Worm (Caenorhabditis elegans): Measurements from ENCODE around the gene C10G8.2.

Gene C10G8.2

ce11 chrV:5301226-5301625, 13.0 kb upstream of the C10G8.2 start:
- TF ChIP-seq fkh-4 (tag; optimal IDR thresholded peaks at IDR 0.05; ENCODE audit: borderline replicate concordance) (no peak), mab-9 (GFP tag; IDR thresholded peaks at IDR 0.05) (no peak), fkh-8 (tag; optimal IDR thresholded peaks at IDR 0.05) (peak; percentile 59), ztf-4 (tag; optimal IDR thresholded peaks at IDR 0.05) (no peak), vab-15 (tag; optimal IDR thresholded peaks at IDR 0.05) (no peak), nhr-28 (tag; optimal IDR thresholded peaks at IDR 0.05) (no peak), dsc-1 (tag; optimal IDR thresholded peaks at IDR 0.05) (peak; percentile 27), isw-1 (GFP tag; IDR thresholded peaks at IDR 0.05) (no peak), sox-4 (tag; optimal IDR thresholded peaks at IDR 0.05) (no peak), unc-30 (tag; optimal IDR thresholded peaks at IDR 0.05) (no peak), mep-1 (tag; optimal IDR thresholded peaks at IDR 0.05) (no peak), ceh-8 (GFP tag; optimal IDR thresholded peaks at IDR 0.05) (no peak), C34B4.2 (tag; optimal IDR thresholded peaks at IDR 0.05) (no peak), lin-15B (tag; optimal IDR thresholded peaks at IDR 0.05) (no peak), lsy-2 (tag; optimal IDR thresholded peaks at IDR 0.05) (no peak), swsn-7 (tag; optimal IDR thresholded peaks at IDR 0.05) (no peak), ces-1 (GFP tag; optimal IDR thresholded peaks at IDR 0.05) (no peak)

- TF ChIP-seq snpc-4 (tag; optimal IDR thresholded peaks at IDR 0.05) (no peak), unc-62 (GFP tag; optimal IDR thresholded peaks at IDR 0.05) (no peak), sox-4 (tag; optimal IDR thresholded peaks at IDR 0.05) (no peak), mep-1 (tag; optimal IDR thresholded peaks at IDR 0.05) (no peak), unc-130 (tag; optimal IDR thresholded peaks at IDR 0.05) (no peak)
Observed at ce11 chrV:5303389-5303788, 10.8 kb upstream of the C10G8.2 start, which contains the start of gene ncx-2. Gene ncx-2, plus strand, starts transcription at chrV:5303689.

- TF ChIP-seq mab-9 (GFP tag; IDR thresholded peaks at IDR 0.05) (no peak), F16B12.6 (tag; optimal IDR thresholded peaks at IDR 0.05) (no peak), vab-15 (tag; optimal IDR thresholded peaks at IDR 0.05) (no peak), lir-3 (tag; optimal IDR thresholded peaks at IDR 0.05; ENCODE audit: poor library complexity) (no peak), dsc-1 (tag; optimal IDR thresholded peaks at IDR 0.05) (peak; percentile 97), fkh-4 (tag; optimal IDR thresholded peaks at IDR 0.05; ENCODE audit: borderline replicate concordance) (peak; percentile 93)
Observed at ce11 chrV:5304366-5304765, 9.8 kb upstream of the C10G8.2 start.

- no peak for TF ChIP-seq tlp-1 (tag; optimal IDR thresholded peaks at IDR 0.05)
- no peak for TF ChIP-seq ama-1 (optimal IDR thresholded peaks at IDR 0.05)
- TF ChIP-seq nhr-28 (tag; optimal IDR thresholded peaks at IDR 0.05), result no peak
- TF ChIP-seq aly-2 (tag; optimal IDR thresholded peaks at IDR 0.05), result no peak
- TF ChIP-seq unc-86 (tag; optimal IDR thresholded peaks at IDR 0.05), result no peak
- TF ChIP-seq elt-3 (tag; optimal IDR thresholded peaks at IDR 0.05), result no peak
Observed at ce11 chrV:5311635-5312034, 2.6 kb upstream of the C10G8.2 start, which contains the start of gene C10G8.4. Gene C10G8.4, plus strand, starts transcription at chrV:5311935.

DNA sequence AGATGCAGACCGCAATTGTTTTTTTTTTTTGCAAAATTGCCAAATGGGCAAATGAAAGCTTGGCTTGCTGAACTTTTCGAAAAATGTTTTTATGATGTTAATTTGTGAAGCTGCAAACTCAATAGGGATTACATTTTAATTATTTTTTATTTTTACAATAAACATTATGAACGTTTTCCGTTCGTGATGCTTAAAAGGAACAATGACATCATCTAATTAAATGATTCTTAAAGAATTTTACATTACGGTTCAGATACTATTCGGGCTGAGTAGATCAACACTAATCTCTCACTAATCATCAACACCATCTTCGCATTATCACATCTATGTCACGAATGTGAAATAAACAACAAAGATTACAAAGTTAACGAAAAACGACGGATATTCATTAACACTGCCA, 1.8 kb upstream of the C10G8.2 start, which contains the start of gene C10G8.3:
C10G8.3 (plus strand) TSS at position 301 of the 400 bp plus-strand sequence.
- TF ChIP-seq hlh-17 (GFP tag; optimal IDR thresholded peaks at IDR 0.05; ENCODE audit: borderline replicate concordance), result no peak
- no peak for TF ChIP-seq ceh-82 (tag; optimal IDR thresholded peaks at IDR 0.05)
- no peak for TF ChIP-seq swsn-7 (tag; optimal IDR thresholded peaks at IDR 0.05)
- no peak for TF ChIP-seq dpl-1 (GFP tag; optimal IDR thresholded peaks at IDR 0.05)
- no peak for TF ChIP-seq unc-130 (tag; optimal IDR thresholded peaks at IDR 0.05)
- no peak for TF ChIP-seq skn-1 (tag; optimal IDR thresholded peaks at IDR 0.05)
- no peak for TF ChIP-seq xbp-1 (tag; optimal IDR thresholded peaks at IDR 0.05)
- no peak for TF ChIP-seq unc-86 (tag; optimal IDR thresholded peaks at IDR 0.05)
- no peak for TF ChIP-seq nhr-76 (tag; optimal IDR thresholded peaks at IDR 0.05)
- no peak for TF ChIP-seq sup-37 (GFP tag; optimal IDR thresholded peaks at IDR 0.05)
- TF ChIP-seq aly-2 (tag; optimal IDR thresholded peaks at IDR 0.05), result no peak
- TF ChIP-seq hpl-2 (GFP tag; optimal IDR thresholded peaks at IDR 0.05), result no peak
